Worm (Caenorhabditis elegans) whole organism, young adult: ENCODE results near the gene T26E4.7.
"Not testable (repeated sequence)": the region's sequence is repeated elsewhere in the genome, so short reads cannot be mapped to it uniquely, and the experiment has no call there.

ENCODE experiments used
- F10E7.11 ChIP-seq: sonication (generic microtip); optimal IDR thresholded peaks from 2 replicates; lab custom pipeline; 2017; ENCODE audit warnings: mild to moderate bottlenecking, missing genetic modification characterization, moderate library complexity, missing compliant biosample characterization
- F39B2.1 ChIP-seq: fragments of 200-800 bp; sonication (Bioruptor generic); IDR thresholded peaks from 2 replicates; pipeline ENCODE4 v1.3.6; 2022; ENCODE audit warnings: missing genetic modification reagents, missing genetic modification characterization, missing compliant biosample characterization
- F57C9.4 ChIP-seq: sonication (generic microtip); optimal IDR thresholded peaks from 2 replicates; lab custom pipeline; 2017; ENCODE audit warnings: mild to moderate bottlenecking, missing genetic modification characterization, missing compliant biosample characterization
- Y67H2A.10 ChIP-seq: fragments of 200-800 bp; sonication (Bioruptor generic); conservative IDR thresholded peaks from 2 replicates; pipeline ENCODE4 v1.3.6; 2022; ENCODE audit warnings: missing genetic modification reagents, missing genetic modification characterization, missing compliant biosample characterization
- ama-1 ChIP-seq, 3 experiments: fragments of 150-350 bp in 1 of 3; sonication (generic microtip) in 2 of 3; optimal IDR thresholded peaks; 2 replicates each; lab custom pipeline; 2014 to 2018; ENCODE audit warnings: missing biosample characterization in 2 of 3, missing genetic modification characterization in 2 of 3, missing genetic modification reagents in 2 of 3
- attf-3 ChIP-seq: fragments of 200-800 bp; sonication (Bioruptor generic); conservative IDR thresholded peaks from 2 replicates; pipeline ENCODE4 v1.3.6; 2022; ENCODE audit warnings: missing genetic modification reagents, missing genetic modification characterization, missing compliant biosample characterization
- ceh-27 ChIP-seq: fragments of 200-800 bp; sonication (Bioruptor generic); optimal IDR thresholded peaks from 2 replicates; lab custom pipeline; 2018; ENCODE audit warnings: mild to moderate bottlenecking, missing genetic modification characterization, moderate library complexity, missing compliant biosample characterization
- ceh-91 ChIP-seq: fragments of 200-800 bp; sonication (Bioruptor generic); IDR thresholded peaks from 2 replicates; pipeline ENCODE4 v1.3.6; 2022; ENCODE audit warnings: missing genetic modification reagents, missing genetic modification characterization, missing compliant biosample characterization
- ets-4 ChIP-seq: fragments of 200-800 bp; sonication (Bioruptor generic); optimal IDR thresholded peaks from 2 replicates; lab custom pipeline; 2018; ENCODE audit warnings: mild to moderate bottlenecking, missing genetic modification characterization, missing compliant biosample characterization
- let-607 ChIP-seq, 2 experiments: fragments of 200-800 bp in 1 of 2; sonication (Bioruptor generic) in 1 of 2; sonication (generic microtip) in 1 of 2; optimal IDR thresholded peaks; 2 replicates each; lab custom pipeline; 2016 to 2018; ENCODE audit warnings: mild to moderate bottlenecking in 2 of 2, missing compliant biosample characterization in 2 of 2, missing genetic modification characterization in 2 of 2, moderate library complexity in 2 of 2, missing genotype in 1 of 2
- madf-6 ChIP-seq: fragments of 200-800 bp; sonication (Bioruptor generic); IDR thresholded peaks from 2 replicates; pipeline ENCODE4 v1.3.6; 2022; ENCODE audit warnings: missing genetic modification reagents, missing genetic modification characterization, missing compliant biosample characterization
- rpc-1 ChIP-seq, 2 experiments: fragments of 150-350 bp in 1 of 2; sonication (generic microtip) in 1 of 2; optimal IDR thresholded peaks; 2 replicates each; lab custom pipeline; 2014 to 2018; ENCODE audit warnings: missing biosample characterization in 1 of 2, missing genetic modification characterization in 1 of 2, missing genetic modification reagents in 1 of 2, missing genotype in 1 of 2
- snpc-1.3 ChIP-seq: sonication (generic microtip); optimal IDR thresholded peaks from 2 replicates; lab custom pipeline; 2017; ENCODE audit warnings: missing genetic modification characterization, mild to moderate bottlenecking, missing compliant biosample characterization, antibody characterized with exemption, moderate library complexity, missing genotype, missing genetic modification reagents; ENCODE audit not compliant: insufficient read depth
- snpc-3.4 ChIP-seq: sonication (generic microtip); optimal IDR thresholded peaks from 2 replicates; lab custom pipeline; 2017; ENCODE audit warnings: missing genetic modification characterization, mild to moderate bottlenecking, missing compliant biosample characterization, antibody characterized with exemption, moderate library complexity, missing genotype, missing genetic modification reagents

ce11 chrV:15767385-15767784 lies 26.0 kb upstream of the T26E4.7 start:
- not testable (repeated sequence) for TF ChIP-seq let-607 (tag; optimal IDR thresholded peaks at IDR 0.05; lab: Kevin White, UChicago); F10E7.11 (tag; lab: Kevin White, UChicago); ceh-27 (GFP tag; lab: Kevin White, UChicago); ets-4 (GFP tag; lab: Kevin White, UChicago); snpc-3.4; Y67H2A.10 (GFP tag; lab: Robert Waterston, UW); rpc-1 (optimal IDR thresholded peaks at IDR 0.05; lab: Kevin White, UChicago); F57C9.4 (tag; lab: Kevin White, UChicago); ama-1 (optimal IDR thresholded peaks at IDR 0.05; lab: Kevin White, UChicago); ama-1 (GFP tag; optimal IDR thresholded peaks at IDR 0.05; lab: Kevin White, UChicago); snpc-1.3 (tag; lab: Kevin White, UChicago)
- TF ChIP-seq F39B2.1 (GFP tag; lab: Robert Waterston, UW) (peak; percentile 74), rpc-1 (tag; optimal IDR thresholded peaks at IDR 0.05; lab: Kevin White, UChicago) (peak; percentile 61), madf-6 (GFP tag; lab: Robert Waterston, UW) (peak; percentile 79), ceh-91 (GFP tag; lab: Robert Waterston, UW) (0 out of 2 replicates have a peak, but pooled peaks have one; percentile 19), attf-3 (0 out of 2 replicates have a peak, but pooled peaks have one; percentile 35)
